Worm (Caenorhabditis elegans) whole organism, L4 larva: ENCODE measurements around the gene ttm-1.

Experiments
- aha-1 ChIP-seq: fragments of 150-350 bp; peaks from one replicate; lab custom pipeline; 2014; ENCODE audit warnings: missing biosample characterization, missing genetic modification characterization
- ceh-32 ChIP-seq: sonication (generic microtip); optimal IDR thresholded peaks from 2 replicates; lab custom pipeline; 2016; ENCODE audit warnings: mild to moderate bottlenecking, missing genetic modification characterization, missing compliant biosample characterization; ENCODE audit not compliant: poor library complexity
- daf-12 ChIP-seq: fragments of 150-350 bp; optimal IDR thresholded peaks from 2 replicates; lab custom pipeline; 2014; ENCODE audit warnings: missing biosample characterization, missing genetic modification reagents, missing genetic modification characterization
- fos-1 ChIP-seq: fragments of 150-350 bp; optimal IDR thresholded peaks from 2 replicates; lab custom pipeline; 2014; ENCODE audit warnings: missing biosample characterization, missing genetic modification characterization
- jun-1 ChIP-seq: fragments of 150-350 bp; optimal IDR thresholded peaks from 2 replicates; lab custom pipeline; 2014; ENCODE audit warnings: missing biosample characterization, missing genetic modification reagents, missing genetic modification characterization
- mdl-1 ChIP-seq, 2 experiments: fragments of 150-350 bp in 1 of 2; sonication (generic microtip) in 1 of 2; optimal IDR thresholded peaks; 2 replicates each; lab custom pipeline; 2014 to 2017; ENCODE audit warnings: missing biosample characterization in 2 of 2, missing genetic modification characterization in 2 of 2
- snpc-1.2 ChIP-seq: fragments of 200-800 bp; sonication (Bioruptor generic); IDR thresholded peaks from 2 replicates; pipeline ENCODE4 v1.3.6; 2022; ENCODE audit warnings: missing genetic modification reagents, missing genetic modification characterization, missing compliant biosample characterization
- snpc-4 ChIP-seq: fragments of 150-350 bp; optimal IDR thresholded peaks from 2 replicates; lab custom pipeline; 2014; ENCODE audit warnings: missing biosample characterization, missing genetic modification characterization

ce11 chrIII:12971828-12972379 lies 5.1 kb upstream of the ttm-1 start:
- TF ChIP-seq ceh-32 (no peak), daf-12 (tag; lab: Kevin White, UChicago) (no peak), snpc-1.2 (GFP tag; lab: Robert Waterston, UW) (no peak), jun-1 (no peak), aha-1 (no peak), mdl-1 (tag; optimal IDR thresholded peaks at IDR 0.05; lab: Kevin White, UChicago) (no peak), snpc-4 (tag; lab: Kevin White, UChicago) (no peak), fos-1 (tag; lab: Kevin White, UChicago) (no peak)
